Fruit fly (Drosophila melanogaster): ENCODE data around the gene Rpt4.

DNA sequence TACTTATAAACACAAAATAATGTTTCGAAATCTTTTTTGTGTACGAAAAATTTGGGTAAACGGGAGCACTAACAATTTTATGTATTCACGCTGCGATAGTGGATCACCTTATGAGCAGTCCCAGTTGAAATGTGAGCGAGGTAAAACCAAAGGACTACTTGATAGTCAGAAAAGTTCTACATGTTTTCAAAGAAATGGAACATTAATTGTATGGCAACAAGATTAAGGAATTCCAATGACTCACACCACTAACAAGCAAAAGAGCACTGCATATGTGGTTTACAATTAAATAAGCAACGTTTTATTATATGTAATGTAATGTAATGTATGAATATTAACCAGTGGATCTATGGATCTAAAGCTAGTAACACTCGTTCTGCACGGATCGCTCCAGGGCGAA, 3.2 kb upstream of the Rpt4 start, which contains the start of gene CG15892:
- TF ChIP-seq h (optimal IDR thresholded peaks at IDR 0.05), result no peak
- no peak for TF ChIP-seq Sin3A (optimal IDR thresholded peaks at IDR 0.05)
- no peak for TF ChIP-seq psq (optimal IDR thresholded peaks at IDR 0.05)

Measured in Kc167 (cell line).